Worm (Caenorhabditis elegans) whole organism, early embryonic: ENCODE measurements around the gene nas-3.

Source experiments
- B0310.2 ChIP-seq: sonication (generic microtip); optimal IDR thresholded peaks from 2 replicates; lab custom pipeline; 2016; ENCODE audit warnings: mild to moderate bottlenecking, missing genetic modification characterization, missing compliant biosample characterization
- F13C5.2 ChIP-seq: sonication (generic microtip); optimal IDR thresholded peaks from 2 replicates; lab custom pipeline; 2017; ENCODE audit warnings: mild to moderate bottlenecking, missing genetic modification characterization, inconsistent platforms, missing compliant biosample characterization
- aly-1 ChIP-seq: sonication (generic microtip); optimal IDR thresholded peaks from 2 replicates; lab custom pipeline; 2016; ENCODE audit warnings: missing genetic modification characterization, missing compliant biosample characterization
- ama-1 ChIP-seq: fragments of 150-350 bp; optimal IDR thresholded peaks from 2 replicates; lab custom pipeline; 2014
- ceh-13 ChIP-seq: fragments of 200-800 bp; sonication (Bioruptor generic); optimal IDR thresholded peaks from 2 replicates; lab custom pipeline; 2018; ENCODE audit warnings: mild to moderate bottlenecking, missing genetic modification characterization, missing compliant biosample characterization
- ceh-36 ChIP-seq: sonication (generic microtip); optimal IDR thresholded peaks from 2 replicates; lab custom pipeline; 2016; ENCODE audit warnings: missing genetic modification characterization, inconsistent platforms, missing compliant biosample characterization
- ets-7 ChIP-seq: sonication (generic microtip); optimal IDR thresholded peaks from 2 replicates; lab custom pipeline; 2016; ENCODE audit warnings: missing genotype, missing genetic modification characterization, missing compliant biosample characterization
- flt-1 ChIP-seq: fragments of 200-800 bp; sonication (Bioruptor generic); IDR thresholded peaks from 2 replicates; pipeline ENCODE4 v1.3.6; 2022; ENCODE audit warnings: missing genetic modification characterization, missing compliant biosample characterization
- hmbx-1 ChIP-seq: sonication (generic microtip); optimal IDR thresholded peaks from 2 replicates; lab custom pipeline; 2016; ENCODE audit warnings: mild to moderate bottlenecking, missing genetic modification characterization, missing compliant biosample characterization
- hmg-4 ChIP-seq: fragments of 200-800 bp; sonication (Bioruptor generic); optimal IDR thresholded peaks from 2 replicates; lab custom pipeline; 2018; ENCODE audit warnings: mild to moderate bottlenecking, missing genetic modification characterization, missing compliant biosample characterization
- hnd-1 ChIP-seq: sonication (generic microtip); optimal IDR thresholded peaks from 2 replicates; lab custom pipeline; 2016; ENCODE audit warnings: missing genetic modification characterization, missing compliant biosample characterization
- pes-1 ChIP-seq: fragments of 200-800 bp; sonication (Bioruptor generic); IDR thresholded peaks from 2 replicates; pipeline ENCODE4 v1.3.6; 2022; ENCODE audit warnings: missing genetic modification reagents, missing genetic modification characterization, missing compliant biosample characterization
- scrt-1 ChIP-seq: fragments of 200-800 bp; sonication (Bioruptor generic); IDR thresholded peaks from 2 replicates; pipeline ENCODE4 v1.3.6; 2022; ENCODE audit warnings: missing genetic modification characterization, missing compliant biosample characterization
- sea-1 ChIP-seq: fragments of 200-800 bp; sonication (Bioruptor generic); conservative IDR thresholded peaks from 2 replicates; pipeline ENCODE4 v1.3.6; 2022; ENCODE audit warnings: missing genetic modification characterization, missing compliant biosample characterization
- tbx-11 ChIP-seq: fragments of 200-800 bp; sonication (Bioruptor generic); IDR thresholded peaks from 2 replicates; pipeline ENCODE4 v1.3.6; 2022; ENCODE audit warnings: missing genetic modification characterization, missing compliant biosample characterization
- tbx-37 ChIP-seq: fragments of 200-800 bp; sonication (Bioruptor generic); conservative IDR thresholded peaks from 2 replicates; pipeline ENCODE4 v1.3.6; 2022; ENCODE audit warnings: missing genetic modification reagents, missing genetic modification characterization, missing compliant biosample characterization
- tra-4 ChIP-seq: sonication (generic microtip); optimal IDR thresholded peaks from 2 replicates; lab custom pipeline; 2017; ENCODE audit warnings: missing genetic modification characterization, missing compliant biosample characterization

Gene nas-3

DNA sequence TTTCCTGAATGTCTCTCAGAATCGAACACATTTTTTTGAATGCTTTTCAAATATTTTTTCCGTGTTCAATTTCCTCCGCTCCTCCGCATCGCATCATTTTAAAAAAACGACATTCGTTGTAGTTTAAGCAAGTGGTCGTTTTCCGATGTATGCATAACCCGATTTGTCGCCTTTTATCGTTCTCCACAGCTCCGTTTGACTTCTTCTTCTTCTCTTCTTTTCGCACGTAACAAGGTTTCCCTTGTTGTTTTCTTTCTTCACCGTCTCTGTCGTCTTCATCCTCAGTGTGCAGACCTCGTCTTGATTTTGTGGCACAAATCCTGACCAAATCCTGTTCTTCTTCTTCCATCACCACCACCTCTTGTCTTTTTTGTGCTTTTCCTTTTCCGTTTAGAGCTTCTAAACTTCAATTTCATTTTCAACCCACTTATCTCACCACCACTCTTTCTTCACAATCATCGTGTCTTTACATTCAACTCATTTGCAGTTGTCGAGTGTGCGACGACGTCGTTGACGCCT is 5.8 kb downstream of the nas-3 start, which contains the start of gene K06A4.2:
Gene K06A4.2 (plus strand): TSS at position 469 of the 519 bp plus-strand sequence.
- TF ChIP-seq aly-1 (tag; lab: Kevin White, UChicago) (no peak), F13C5.2 (tag; lab: Kevin White, UChicago) (no peak), tbx-11 (GFP tag; lab: Robert Waterston, UW) (no peak), hnd-1 (no peak), B0310.2 (no peak), pes-1 (GFP tag; lab: Robert Waterston, UW) (no peak), flt-1 (no peak), scrt-1 (GFP tag; lab: Robert Waterston, UW) (no peak), tbx-37 (no peak)

DNA sequence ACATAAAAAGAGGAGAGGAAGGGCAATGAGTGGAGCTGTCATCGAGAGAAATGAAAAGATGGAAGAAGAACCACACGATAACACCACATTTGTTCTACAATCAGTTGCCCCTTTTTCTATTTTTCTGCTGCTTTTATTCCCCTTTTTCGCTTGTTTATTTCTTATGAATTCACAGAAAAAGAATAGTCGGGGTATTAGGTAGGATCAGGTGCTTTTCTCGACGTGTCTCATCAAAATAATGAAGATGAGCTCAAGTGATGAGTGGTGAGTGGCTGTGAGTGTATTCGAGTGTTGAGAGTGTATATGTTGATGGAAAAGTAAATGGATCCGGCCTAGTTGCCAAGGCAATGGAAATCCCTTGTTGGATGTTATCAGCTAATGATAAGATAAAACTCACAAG is 7.5 kb downstream of the nas-3 start:
- TF ChIP-seq pes-1 (GFP tag; lab: Robert Waterston, UW) = no peak
- no peak for TF ChIP-seq tra-4
- TF ChIP-seq ets-7 (tag; lab: Kevin White, UChicago) = no peak
- no peak for TF ChIP-seq ceh-36
- TF ChIP-seq flt-1 = no peak
- TF ChIP-seq scrt-1 (GFP tag; lab: Robert Waterston, UW) = no peak
- no peak for TF ChIP-seq aly-1 (tag; lab: Kevin White, UChicago)
- TF ChIP-seq hmbx-1 (tag; lab: Kevin White, UChicago) = no peak
- no peak for TF ChIP-seq tbx-11 (GFP tag; lab: Robert Waterston, UW)
- no peak for TF ChIP-seq sea-1 (GFP tag; lab: Robert Waterston, UW)
- no peak for TF ChIP-seq B0310.2
- TF ChIP-seq tbx-37 = no peak
- TF ChIP-seq hmg-4 (GFP tag; lab: Kevin White, UChicago) = no peak
- TF ChIP-seq hnd-1 = no peak
- TF ChIP-seq ceh-13 (GFP tag; lab: Kevin White, UChicago) = no peak
- TF ChIP-seq F13C5.2 (tag; lab: Kevin White, UChicago) = no peak
- TF ChIP-seq ama-1 (lab: Kevin White, UChicago) = no peak

DNA sequence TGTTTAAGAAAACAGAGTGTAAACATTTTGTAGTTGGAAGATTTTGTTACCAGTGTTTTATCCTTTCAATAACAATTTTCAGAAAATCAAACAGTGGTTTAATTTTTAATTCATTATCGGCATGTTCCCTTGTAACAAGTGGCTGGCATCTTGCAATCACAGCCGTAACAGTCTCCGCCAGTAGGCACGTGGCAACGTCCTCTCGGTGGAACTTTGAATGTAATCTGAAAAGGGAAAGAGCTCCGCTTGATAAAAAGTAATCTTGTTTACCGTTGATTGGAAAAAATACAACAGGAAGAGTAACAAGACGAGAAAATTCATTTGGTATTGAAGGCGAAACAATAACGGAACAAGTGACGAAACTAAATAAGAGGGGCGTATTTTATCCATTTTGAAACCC is 11.4 kb downstream of the nas-3 start, which contains the start of gene K06A4.10:
Gene K06A4.10 (minus strand): TSS at position 390 of the 400 bp plus-strand sequence.
- TF ChIP-seq scrt-1 (GFP tag; lab: Robert Waterston, UW) = no peak
- no peak for TF ChIP-seq hmbx-1 (tag; lab: Kevin White, UChicago)
- no peak for TF ChIP-seq pes-1 (GFP tag; lab: Robert Waterston, UW)
- TF ChIP-seq F13C5.2 (tag; lab: Kevin White, UChicago) = no peak
- TF ChIP-seq B0310.2 = no peak
- TF ChIP-seq aly-1 (tag; lab: Kevin White, UChicago) = no peak
- TF ChIP-seq sea-1 (GFP tag; lab: Robert Waterston, UW) = no peak
- TF ChIP-seq flt-1 = no peak
- no peak for TF ChIP-seq ceh-13 (GFP tag; lab: Kevin White, UChicago)
- TF ChIP-seq ets-7 (tag; lab: Kevin White, UChicago) = no peak
- TF ChIP-seq ama-1 (lab: Kevin White, UChicago) = no peak
- TF ChIP-seq ceh-36 = no peak
- TF ChIP-seq hmg-4 (GFP tag; lab: Kevin White, UChicago) = no peak
- no peak for TF ChIP-seq tbx-11 (GFP tag; lab: Robert Waterston, UW)
- no peak for TF ChIP-seq hnd-1

DNA sequence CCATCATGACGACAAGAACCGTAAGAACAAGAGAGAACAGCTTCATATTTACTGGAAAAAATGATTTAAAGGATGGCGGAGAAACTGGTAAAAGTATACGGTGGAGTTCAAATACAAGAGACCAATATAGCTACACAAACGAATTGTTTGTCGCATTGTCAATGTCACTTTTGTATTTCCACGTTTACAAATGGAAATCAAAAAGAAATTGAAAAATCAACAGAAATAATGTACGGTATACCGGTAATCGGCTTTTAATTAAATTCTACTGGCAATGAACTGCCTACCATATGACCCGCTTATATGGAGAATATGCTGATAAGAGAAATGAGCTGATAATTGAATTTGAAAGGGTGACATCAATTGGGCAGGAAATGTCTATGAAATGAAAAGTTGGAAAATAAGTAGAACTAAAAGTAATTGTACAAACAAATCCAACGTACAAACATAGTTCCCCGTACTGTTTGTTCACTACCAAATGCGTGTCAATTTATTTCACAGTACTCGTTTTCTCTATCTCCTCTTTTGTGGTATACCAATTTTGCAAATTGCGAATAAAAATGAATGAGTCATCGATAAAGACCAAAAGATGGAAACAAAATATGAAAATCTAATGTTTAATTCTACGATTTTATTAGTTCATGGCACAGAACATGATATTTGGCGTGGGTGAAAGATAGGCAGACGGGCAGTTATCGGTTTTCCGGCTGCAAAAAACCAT is 13.6 kb downstream of the nas-3 start, which contains the start of gene K06A4.7:
Gene K06A4.7 (minus strand): TSS at position 51 of the 721 bp plus-strand sequence.
- TF ChIP-seq hmg-4 (GFP tag; lab: Kevin White, UChicago) = no peak
- no peak for TF ChIP-seq pes-1 (GFP tag; lab: Robert Waterston, UW)
- TF ChIP-seq ets-7 (tag; lab: Kevin White, UChicago) = no peak
- TF ChIP-seq aly-1 (tag; lab: Kevin White, UChicago) = no peak
- no peak for TF ChIP-seq tbx-11 (GFP tag; lab: Robert Waterston, UW)
- TF ChIP-seq flt-1 = no peak
- no peak for TF ChIP-seq hnd-1
- TF ChIP-seq ceh-36 = no peak
- no peak for TF ChIP-seq F13C5.2 (tag; lab: Kevin White, UChicago)
- TF ChIP-seq tbx-37 = no peak
- no peak for TF ChIP-seq tra-4
- no peak for TF ChIP-seq scrt-1 (GFP tag; lab: Robert Waterston, UW)
- TF ChIP-seq hmbx-1 (tag; lab: Kevin White, UChicago) = no peak
- no peak for TF ChIP-seq ceh-13 (GFP tag; lab: Kevin White, UChicago)
- TF ChIP-seq sea-1 (GFP tag; lab: Robert Waterston, UW) = no peak

DNA sequence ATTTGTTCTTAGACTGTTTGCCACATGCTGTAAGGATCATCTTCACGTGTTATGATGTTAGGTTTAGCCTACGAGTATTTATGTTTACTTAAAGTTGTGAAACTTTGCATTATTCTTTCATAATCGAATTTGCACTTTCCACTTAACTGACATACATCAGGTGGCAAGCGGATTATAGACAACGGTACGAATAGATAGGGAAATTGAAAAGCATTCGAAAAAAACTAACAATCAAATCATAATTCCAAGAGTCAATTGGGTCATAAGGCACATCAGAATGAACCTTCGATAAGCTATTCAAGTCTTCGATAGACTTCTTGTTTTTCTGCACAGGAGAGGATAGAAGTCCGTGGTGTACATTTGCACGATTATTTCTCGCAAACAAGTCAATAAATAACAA is 14.5 kb downstream of the nas-3 start:
- TF ChIP-seq B0310.2 (no peak), sea-1 (GFP tag; lab: Robert Waterston, UW) (no peak), hnd-1 (no peak)

DNA sequence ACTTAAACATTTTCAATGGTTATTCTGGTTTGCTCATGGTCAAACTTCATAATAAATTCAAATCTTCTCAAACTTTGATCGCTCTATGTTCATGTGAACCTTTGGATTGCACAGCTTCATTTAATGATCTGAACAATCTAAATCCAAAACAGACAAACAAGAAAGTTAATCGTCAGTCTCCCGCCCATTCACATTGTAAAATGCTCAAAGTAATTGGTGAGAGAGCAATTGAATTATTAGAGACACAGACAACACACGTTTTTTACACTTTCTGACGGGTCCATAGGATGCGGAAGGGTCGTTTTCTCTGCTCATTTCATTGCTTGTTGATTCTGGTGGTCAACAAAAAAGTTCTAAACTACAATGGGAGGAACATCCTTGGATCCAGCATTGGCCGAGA is 18.8 kb downstream of the nas-3 start, which contains the start of gene gsnl-1:
Gene gsnl-1 (plus strand): TSS at position 301 of the 400 bp plus-strand sequence.
- TF ChIP-seq F13C5.2 (tag; lab: Kevin White, UChicago) (no peak), tra-4 (no peak), tbx-11 (GFP tag; lab: Robert Waterston, UW) (no peak), ceh-36 (no peak), tbx-37 (no peak)

DNA sequence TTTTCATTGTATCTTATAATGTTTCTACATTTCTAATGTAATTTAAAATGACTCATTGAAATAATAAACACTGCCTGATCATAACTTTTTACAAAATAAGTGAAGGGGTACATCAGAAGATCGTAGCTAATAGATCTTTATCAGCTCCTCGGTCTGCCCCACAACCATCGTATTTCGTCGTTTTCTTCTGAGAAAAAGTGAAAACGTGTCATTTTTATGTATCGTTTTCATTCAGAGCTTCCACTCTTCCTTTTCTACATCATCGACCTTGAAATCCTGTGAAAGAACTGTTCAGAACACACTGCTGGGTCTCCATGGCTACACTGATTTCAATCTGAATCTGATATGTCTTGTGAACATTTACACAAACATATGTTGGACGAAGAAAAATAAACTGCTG is 21.3 kb downstream of the nas-3 start:
- no peak for TF ChIP-seq aly-1 (tag; lab: Kevin White, UChicago)
- TF ChIP-seq flt-1 = no peak
- no peak for TF ChIP-seq scrt-1 (GFP tag; lab: Robert Waterston, UW)
- TF ChIP-seq F13C5.2 (tag; lab: Kevin White, UChicago) = no peak
- no peak for TF ChIP-seq hnd-1
- TF ChIP-seq tbx-11 (GFP tag; lab: Robert Waterston, UW) = no peak
- TF ChIP-seq ama-1 (lab: Kevin White, UChicago) = no peak
- no peak for TF ChIP-seq B0310.2
- no peak for TF ChIP-seq hmbx-1 (tag; lab: Kevin White, UChicago)
